Fruit fly (Drosophila melanogaster) whole organism, prepupa: ENCODE results near the gene SdhD.
A peak's percentile ranks its signal among the peaks of the same experiment; 100 is the strongest.

Source experiments
- CG10631 ChIP-seq: fragments of 200-800 bp; sonication (Bioruptor generic); optimal IDR thresholded peaks from 2 replicates; lab custom pipeline; 2016; ENCODE audit warnings: missing biosample characterization, missing genetic modification characterization
- CG10669 ChIP-seq: fragments of 200-800 bp; sonication (Bioruptor generic); optimal IDR thresholded peaks from 3 replicates; lab custom pipeline; 2018; ENCODE audit warnings: missing biosample characterization, mild to moderate bottlenecking, missing genetic modification characterization, moderate library complexity
- CG11294 ChIP-seq: fragments of 200-800 bp; sonication (Bioruptor generic); IDR thresholded peaks from 2 replicates; pipeline ENCODE4 v1.3.6; 2022; ENCODE audit warnings: missing biosample characterization, missing genetic modification characterization
- CG11762 ChIP-seq: fragments of 200-800 bp; sonication (Bioruptor generic); optimal IDR thresholded peaks from 3 replicates; lab custom pipeline; 2016; ENCODE audit warnings: missing biosample characterization, missing genetic modification characterization; ENCODE audit not compliant: insufficient read depth
- CG16779 ChIP-seq: fragments of 200-800 bp; sonication (Bioruptor generic); optimal IDR thresholded peaks from 3 replicates; lab custom pipeline; 2017; ENCODE audit warnings: missing biosample characterization, mild to moderate bottlenecking, missing genetic modification characterization
- CG3032 ChIP-seq: fragments of 200-800 bp; optimal IDR thresholded peaks from 2 replicates; lab custom pipeline; 2019; ENCODE audit warnings: missing biosample characterization, mild to moderate bottlenecking, missing genetic modification characterization, moderate library complexity
- CG6163 ChIP-seq: fragments of 200-800 bp; sonication (Bioruptor generic); IDR thresholded peaks from 3 replicates; pipeline ENCODE4 v1.3.6; 2022; ENCODE audit warnings: missing biosample characterization, missing genetic modification characterization
- CG8319 ChIP-seq: fragments of 200-800 bp; sonication (Bioruptor generic); optimal IDR thresholded peaks from 3 replicates; lab custom pipeline; 2016; ENCODE audit warnings: missing biosample characterization, missing genetic modification characterization
- Eip78C ChIP-seq: fragments of 200-800 bp; sonication (Bioruptor generic); peaks from one replicate; lab custom pipeline; 2016; ENCODE audit warnings: missing biosample characterization, missing genetic modification characterization
- Hr4 ChIP-seq: fragments of 200-800 bp; sonication (Bioruptor generic); optimal IDR thresholded peaks from 3 replicates; lab custom pipeline; 2016; ENCODE audit warnings: missing biosample characterization, missing genetic modification characterization
- Sox14 ChIP-seq: fragments of 200-800 bp; sonication (Bioruptor generic); optimal IDR thresholded peaks from 3 replicates; lab custom pipeline; 2016; ENCODE audit warnings: missing biosample characterization, missing genetic modification characterization
- acj6 ChIP-seq: fragments of 200-800 bp; sonication (Bioruptor generic); optimal IDR thresholded peaks from 3 replicates; lab custom pipeline; 2016; ENCODE audit warnings: missing biosample characterization, missing genetic modification characterization
- pdm3 ChIP-seq: fragments of 200-800 bp; sonication (Bioruptor generic); optimal IDR thresholded peaks from 3 replicates; lab custom pipeline; 2016; ENCODE audit warnings: missing biosample characterization, missing genetic modification characterization
- ss ChIP-seq, 2 experiments: fragments of 200-800 bp; sonication (Bioruptor generic); optimal IDR thresholded peaks; 2 replicates in 1 of 2; 3 replicates in 1 of 2; lab custom pipeline; 2017 to 2018; ENCODE audit warnings: mild to moderate bottlenecking in 2 of 2, missing biosample characterization in 2 of 2, missing genetic modification characterization in 2 of 2, moderate library complexity in 1 of 2
- svp ChIP-seq: fragments of 200-800 bp; sonication (Bioruptor generic); peaks from one replicate; lab custom pipeline; 2016; ENCODE audit warnings: missing biosample characterization, missing genetic modification characterization

SdhD gene

DNA sequence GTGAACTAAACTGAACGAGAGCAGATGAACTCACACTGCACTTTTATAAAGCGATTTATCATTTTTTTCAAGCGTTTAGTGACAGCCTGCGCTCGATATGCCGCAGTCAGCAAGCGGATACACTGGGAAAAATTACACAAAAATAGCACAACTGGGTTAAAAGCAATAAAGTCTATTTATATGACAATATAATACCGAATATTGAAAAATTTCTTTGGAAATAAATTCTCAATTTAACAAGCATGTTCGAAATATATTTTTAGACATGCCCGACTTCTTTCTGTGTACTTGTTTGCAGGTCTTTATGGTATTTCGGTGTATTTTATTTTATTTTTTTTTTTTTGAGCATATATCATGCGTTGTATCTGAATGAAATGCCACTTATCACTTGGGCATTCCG is 46.5 kb downstream of the SdhD start (continued):
- TF ChIP-seq Sox14 (GFP tag; lab: Kevin White, UChicago), result peak; percentile 84
- TF ChIP-seq ss (GFP tag; optimal IDR thresholded peaks at IDR 0.05; lab: Kevin White, UChicago), result peak in 1 of 2 experiments; percentile 75
- TF ChIP-seq Hr4 (GFP tag; lab: Kevin White, UChicago), result peak; percentile 65
- peak; percentile 84 for TF ChIP-seq CG10631
- no peak for TF ChIP-seq CG16779 (tag; lab: Kevin White, UChicago)
- TF ChIP-seq Eip78C (GFP tag; lab: Kevin White, UChicago), result no peak
- TF ChIP-seq CG8319, result peak; percentile 21
- TF ChIP-seq CG11762 (GFP tag; lab: Kevin White, UChicago), result peak; percentile 57
- peak; percentile 29 for TF ChIP-seq CG3032 (tag; lab: Kevin White, UChicago)
- TF ChIP-seq CG11294 (GFP tag; lab: Robert Waterston, UW), result no peak
- TF ChIP-seq acj6 (GFP tag; lab: Kevin White, UChicago), result peak; percentile 85

DNA sequence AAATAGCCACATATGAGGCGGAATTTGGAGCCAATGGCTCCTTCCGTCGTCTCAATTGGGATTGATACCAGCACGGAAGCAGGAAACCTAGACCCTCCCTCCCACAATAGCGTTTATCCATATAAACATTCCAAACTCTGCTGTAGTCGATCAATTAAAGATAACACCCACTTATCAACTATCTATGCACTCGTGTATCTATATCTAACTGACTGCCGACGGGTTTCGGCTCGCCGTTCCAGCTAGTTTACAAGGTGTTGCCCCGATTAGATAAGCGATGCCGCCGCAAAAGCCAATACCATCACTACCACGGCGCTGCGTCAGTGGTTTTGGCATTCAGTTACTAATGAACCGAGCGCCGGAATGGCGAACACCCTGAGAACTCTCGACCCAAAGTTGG is 49.2 kb downstream of the SdhD start, which contains the start of gene CG10300:
Gene CG10300 (plus strand): TSS at position 333 of the 400 bp plus-strand sequence.
- TF ChIP-seq svp (peak; percentile 41), pdm3 (GFP tag; lab: Kevin White, UChicago) (no peak), CG10631 (no peak), Eip78C (GFP tag; lab: Kevin White, UChicago) (no peak)

DNA sequence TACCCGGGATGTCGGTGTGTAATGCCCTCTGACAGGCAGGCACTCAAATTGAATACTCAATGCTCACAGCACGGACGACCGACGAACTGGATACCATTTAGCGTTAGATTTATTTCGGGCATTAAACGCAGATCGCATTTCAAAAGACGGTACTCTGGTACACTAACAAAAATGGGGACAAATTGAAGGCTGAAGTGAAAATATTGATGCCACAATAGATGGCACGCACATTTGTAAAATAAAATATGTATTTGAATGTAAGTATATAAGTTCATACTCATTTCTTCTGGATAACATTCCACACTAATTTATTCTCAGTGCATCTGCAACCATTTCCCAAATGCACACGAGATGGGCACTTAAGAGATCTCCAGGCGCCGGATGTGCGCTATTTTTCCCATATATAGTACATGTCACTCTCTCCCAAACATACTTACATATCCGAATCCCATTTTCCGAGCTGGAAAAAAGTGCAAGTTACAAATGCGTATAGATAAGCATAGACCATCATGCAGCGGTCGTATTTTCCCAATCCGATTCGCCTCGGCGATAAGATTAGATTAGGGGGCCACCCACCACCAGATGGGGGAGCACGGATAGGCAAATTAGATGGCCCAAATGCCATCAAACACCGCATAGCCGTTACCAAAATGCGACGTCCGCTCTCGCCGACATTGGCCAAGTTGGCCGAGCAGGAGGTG is 50.7 kb downstream of the SdhD start, which contains the start of gene CG10301:
Gene CG10301 (plus strand): TSS at position 651 of the 701 bp plus-strand sequence.
- TF ChIP-seq CG6163 (GFP tag; lab: Robert Waterston, UW) (0 out of 3 replicates have a peak, but pooled peaks have one; percentile 16), CG10669 (no peak), svp (peak; percentile 54)
